Fruit fly (Drosophila melanogaster) whole organism, embryonic: ENCODE data around the gene Nrx-IV.

ENCODE experiments used
- Aef1 ChIP-seq: fragments of 200-800 bp; sonication (Bioruptor generic); IDR thresholded peaks from 3 replicates; pipeline ENCODE4 v1.3.6; 2022; ENCODE audit warnings: missing biosample characterization, missing genetic modification characterization
- Asciz ChIP-seq: fragments of 200-800 bp; sonication (Bioruptor generic); optimal IDR thresholded peaks from 2 replicates; lab custom pipeline; 2017; ENCODE audit warnings: missing biosample characterization, mild to moderate bottlenecking, missing genetic modification characterization, missing genetic modification reagents
- BEAF-32 ChIP-seq: fragments of 200-800 bp; sonication (Bioruptor generic); optimal IDR thresholded peaks from 3 replicates; lab custom pipeline; 2017; ENCODE audit warnings: missing biosample characterization, missing genetic modification characterization, mild to moderate bottlenecking, moderate library complexity, missing genetic modification reagents
- CG1024 ChIP-seq: fragments of 200-800 bp; sonication (Bioruptor generic); IDR thresholded peaks from 2 replicates; pipeline ENCODE4 v1.3.6; 2022; ENCODE audit warnings: missing biosample characterization, missing genetic modification characterization
- CG10274 ChIP-seq: fragments of 200-800 bp; sonication (Bioruptor generic); optimal IDR thresholded peaks from 3 replicates; lab custom pipeline; 2017; ENCODE audit warnings: missing biosample characterization, mild to moderate bottlenecking, missing genetic modification characterization
- CG11398 ChIP-seq: fragments of 200-800 bp; sonication (Bioruptor generic); optimal IDR thresholded peaks from 2 replicates; lab custom pipeline; 2016; ENCODE audit warnings: missing biosample characterization, missing genetic modification characterization
- CG11695 ChIP-seq: fragments of 200-800 bp; sonication (Bioruptor generic); IDR thresholded peaks from 3 replicates; pipeline ENCODE4 v1.3.6; 2022; ENCODE audit warnings: missing biosample characterization, missing genetic modification characterization
- CG12299 ChIP-seq: fragments of 200-800 bp; sonication (Bioruptor generic); optimal IDR thresholded peaks from 2 replicates; lab custom pipeline; 2018; ENCODE audit warnings: missing biosample characterization, mild to moderate bottlenecking, missing genetic modification characterization
- CG13287 ChIP-seq: fragments of 200-800 bp; sonication (Bioruptor generic); IDR thresholded peaks from 2 replicates; pipeline ENCODE4 v1.3.6; 2022; ENCODE audit warnings: missing biosample characterization, missing genetic modification characterization; ENCODE audit not compliant: partially characterized antibody
- CG14965 ChIP-seq: fragments of 200-800 bp; sonication (Bioruptor generic); optimal IDR thresholded peaks from 2 replicates; lab custom pipeline; 2016; ENCODE audit warnings: missing biosample characterization, missing genetic modification characterization, borderline replicate concordance
- CG15269 ChIP-seq: fragments of 200-800 bp; sonication (Bioruptor generic); optimal IDR thresholded peaks from 2 replicates; lab custom pipeline; 2018; ENCODE audit warnings: missing biosample characterization, mild to moderate bottlenecking, missing genetic modification characterization, moderate library complexity
- CG1647 ChIP-seq: fragments of 200-800 bp; sonication (Bioruptor generic); optimal IDR thresholded peaks from 3 replicates; lab custom pipeline; 2016; ENCODE audit warnings: missing biosample characterization, missing genetic modification characterization
- CG16813 ChIP-seq: fragments of 200-800 bp; sonication (Bioruptor generic); IDR thresholded peaks from 3 replicates; pipeline ENCODE4 v1.3.6; 2022; ENCODE audit warnings: missing biosample characterization, missing genetic modification characterization; ENCODE audit not compliant: partially characterized antibody
- CG17829 ChIP-seq: fragments of 200-800 bp; optimal IDR thresholded peaks from 2 replicates; lab custom pipeline; 2019; ENCODE audit warnings: missing biosample characterization, mild to moderate bottlenecking, missing genetic modification characterization, moderate library complexity
- CG17912 ChIP-seq: fragments of 200-800 bp; sonication (Bioruptor generic); optimal IDR thresholded peaks from 2 replicates; lab custom pipeline; 2018; ENCODE audit warnings: missing biosample characterization, mild to moderate bottlenecking, missing genetic modification characterization
- CG4360 ChIP-seq: fragments of 200-800 bp; sonication (Bioruptor generic); IDR thresholded peaks from 2 replicates; pipeline ENCODE4 v1.3.6; 2022; ENCODE audit warnings: missing biosample characterization, missing genetic modification characterization
- CG6689 ChIP-seq: fragments of 200-800 bp; sonication (Bioruptor generic); IDR thresholded peaks from 2 replicates; pipeline ENCODE4 v1.3.6; 2022; ENCODE audit warnings: missing biosample characterization, missing genetic modification characterization
- CG6813 ChIP-seq: fragments of 200-800 bp; sonication (Bioruptor generic); optimal IDR thresholded peaks from 2 replicates; lab custom pipeline; 2017; ENCODE audit warnings: missing biosample characterization, missing genetic modification characterization, mild to moderate bottlenecking, moderate library complexity, missing genetic modification reagents
- CG7271 ChIP-seq: fragments of 200-800 bp; sonication (Bioruptor generic); optimal IDR thresholded peaks from 2 replicates; lab custom pipeline; 2018; ENCODE audit warnings: missing biosample characterization, mild to moderate bottlenecking, missing genetic modification characterization, moderate library complexity
- CG7556 ChIP-seq: fragments of 200-800 bp; sonication (Bioruptor generic); optimal IDR thresholded peaks from 2 replicates; lab custom pipeline; 2017; ENCODE audit warnings: missing biosample characterization, mild to moderate bottlenecking, missing genetic modification characterization
- CG7928 ChIP-seq: fragments of 200-800 bp; sonication (Bioruptor generic); optimal IDR thresholded peaks from 2 replicates; lab custom pipeline; 2017; ENCODE audit warnings: missing biosample characterization, mild to moderate bottlenecking, missing genetic modification characterization
- CG8281 ChIP-seq: fragments of 200-800 bp; sonication (Bioruptor generic); optimal IDR thresholded peaks from 2 replicates; lab custom pipeline; 2018; ENCODE audit warnings: missing biosample characterization, mild to moderate bottlenecking, missing genetic modification characterization, moderate library complexity
- D ChIP-seq, 2 experiments: fragments of 200-800 bp in 1 of 2; fragments of >200 bp in 1 of 2; sonication (Bioruptor generic) in 1 of 2; optimal IDR thresholded peaks; 2 replicates in 1 of 2; 3 replicates in 1 of 2; lab custom pipeline; 2017; ENCODE audit warnings: mild to moderate bottlenecking in 1 of 2, missing biosample characterization in 1 of 2, missing genetic modification characterization in 1 of 2, missing genetic modification reagents in 1 of 2
- Dek ChIP-seq: fragments of 200-800 bp; sonication (Bioruptor generic); optimal IDR thresholded peaks from 3 replicates; lab custom pipeline; 2019; ENCODE audit warnings: missing biosample characterization, mild to moderate bottlenecking, missing genetic modification characterization, moderate library complexity
- Doc2 ChIP-seq: fragments of 200-800 bp; sonication (Bioruptor generic); IDR thresholded peaks from 2 replicates; pipeline ENCODE4 v1.3.6; 2022; ENCODE audit warnings: missing biosample characterization, missing genetic modification characterization
- HmgZ ChIP-seq: fragments of 200-800 bp; sonication (Bioruptor generic); optimal IDR thresholded peaks from 2 replicates; lab custom pipeline; 2018; ENCODE audit warnings: missing biosample characterization, mild to moderate bottlenecking, missing genetic modification characterization
- Hmr ChIP-seq: fragments of 200-800 bp; sonication (Bioruptor generic); optimal IDR thresholded peaks from 3 replicates; lab custom pipeline; 2017; ENCODE audit warnings: mild to moderate bottlenecking, missing biosample characterization, missing genetic modification reagents, missing genetic modification characterization
- Lhr ChIP-seq: fragments of 200-800 bp; sonication (Bioruptor generic); optimal IDR thresholded peaks from 3 replicates; lab custom pipeline; 2017; ENCODE audit warnings: mild to moderate bottlenecking, missing biosample characterization, missing genetic modification reagents, missing genetic modification characterization
- MBD-R2 ChIP-seq: fragments of 200-800 bp; sonication (Bioruptor generic); IDR thresholded peaks from 2 replicates; pipeline ENCODE4 v1.3.6; 2022; ENCODE audit warnings: missing biosample characterization, missing genetic modification characterization
- Mad ChIP-seq: fragments of 200-800 bp; sonication (Bioruptor generic); optimal IDR thresholded peaks from 2 replicates; lab custom pipeline; 2016; ENCODE audit warnings: missing biosample characterization, missing genetic modification characterization
- NK7.1 ChIP-seq: fragments of 200-800 bp; sonication (Bioruptor generic); optimal IDR thresholded peaks from 3 replicates; lab custom pipeline; 2016; ENCODE audit warnings: missing biosample characterization, missing genetic modification characterization
- Nf-YA ChIP-seq: fragments of 200-800 bp; sonication (Bioruptor generic); IDR thresholded peaks from 2 replicates; pipeline ENCODE4 v1.3.6; 2022; ENCODE audit warnings: missing biosample characterization, missing genetic modification characterization
- Rx ChIP-seq: fragments of 200-800 bp; sonication (Bioruptor generic); IDR thresholded peaks from 2 replicates; pipeline ENCODE4 v1.3.6; 2022; ENCODE audit warnings: missing biosample characterization, missing genetic modification characterization
- Scr ChIP-seq: fragments of 200-800 bp; sonication (Bioruptor generic); IDR thresholded peaks from 2 replicates; pipeline ENCODE4 v1.3.6; 2022; ENCODE audit warnings: missing biosample characterization, missing genetic modification characterization; ENCODE audit not compliant: partially characterized antibody
- Six4 ChIP-seq: fragments of 200-800 bp; sonication (Bioruptor generic); optimal IDR thresholded peaks from 2 replicates; lab custom pipeline; 2016; ENCODE audit warnings: missing biosample characterization, missing genetic modification characterization
- Usf ChIP-seq: fragments of 200-800 bp; sonication (Bioruptor generic); optimal IDR thresholded peaks from 2 replicates; lab custom pipeline; 2017; ENCODE audit warnings: missing genotype, missing biosample characterization, missing genetic modification characterization
- amos ChIP-seq: fragments of 200-800 bp; sonication (Bioruptor generic); IDR thresholded peaks from 2 replicates; pipeline ENCODE4 v1.3.6; 2022; ENCODE audit warnings: missing biosample characterization, missing genetic modification characterization; ENCODE audit not compliant: partially characterized antibody
- bbx ChIP-seq: fragments of 200-800 bp; sonication (Bioruptor generic); IDR thresholded peaks from 2 replicates; pipeline ENCODE4 v1.3.6; 2022; ENCODE audit warnings: missing biosample characterization, missing genetic modification characterization; ENCODE audit not compliant: partially characterized antibody
- crc ChIP-seq: fragments of 200-800 bp; sonication (Bioruptor generic); optimal IDR thresholded peaks from 2 replicates; lab custom pipeline; 2016; ENCODE audit warnings: missing biosample characterization, missing genetic modification characterization
- disco-r ChIP-seq: fragments of 200-800 bp; sonication (Bioruptor generic); optimal IDR thresholded peaks from 2 replicates; lab custom pipeline; 2016; ENCODE audit warnings: missing biosample characterization, missing genetic modification characterization
- dmrt99B ChIP-seq: fragments of 200-800 bp; sonication (Bioruptor generic); optimal IDR thresholded peaks from 2 replicates; lab custom pipeline; 2018; ENCODE audit warnings: missing biosample characterization, mild to moderate bottlenecking, missing genetic modification characterization, moderate library complexity
- ftz-f1 ChIP-seq: fragments of 200-800 bp; sonication (Bioruptor generic); optimal IDR thresholded peaks from 2 replicates; lab custom pipeline; 2016; ENCODE audit warnings: missing biosample characterization, missing genetic modification characterization
- grn ChIP-seq: fragments of 200-800 bp; sonication (Bioruptor generic); optimal IDR thresholded peaks from 3 replicates; lab custom pipeline; 2017; ENCODE audit warnings: missing biosample characterization, missing genetic modification characterization
- phol ChIP-seq: fragments of 200-800 bp; sonication (Bioruptor generic); optimal IDR thresholded peaks from 3 replicates; lab custom pipeline; 2018; ENCODE audit warnings: missing biosample characterization, mild to moderate bottlenecking, missing genetic modification characterization, moderate library complexity
- pros ChIP-seq: fragments of 200-800 bp; sonication (Bioruptor generic); optimal IDR thresholded peaks from 3 replicates; lab custom pipeline; 2019; ENCODE audit warnings: missing biosample characterization, mild to moderate bottlenecking, missing genetic modification characterization, moderate library complexity
- sens ChIP-seq: fragments of 200-800 bp; sonication (Bioruptor generic); peaks from one replicate; lab custom pipeline; 2016; ENCODE audit warnings: missing biosample characterization, missing genetic modification characterization
- tll ChIP-seq, 2 experiments: fragments of 200-800 bp in 1 of 2; fragments of >200 bp in 1 of 2; sonication (Bioruptor generic) in 1 of 2; optimal IDR thresholded peaks; 2 replicates each; lab custom pipeline; 2017 to 2019; ENCODE audit warnings: missing biosample characterization in 2 of 2, missing genetic modification characterization in 2 of 2, mild to moderate bottlenecking in 1 of 2, moderate library complexity in 1 of 2
- twi ChIP-seq: fragments of 200-800 bp; optimal IDR thresholded peaks from 2 replicates; lab custom pipeline; 2019; ENCODE audit warnings: missing biosample characterization, mild to moderate bottlenecking, missing genetic modification characterization, moderate library complexity
- wor ChIP-seq: fragments of 200-800 bp; sonication (Bioruptor generic); IDR thresholded peaks from 2 replicates; pipeline ENCODE4 v1.3.6; 2022; ENCODE audit warnings: missing biosample characterization, missing genetic modification characterization

Nrx-IV gene

DNA sequence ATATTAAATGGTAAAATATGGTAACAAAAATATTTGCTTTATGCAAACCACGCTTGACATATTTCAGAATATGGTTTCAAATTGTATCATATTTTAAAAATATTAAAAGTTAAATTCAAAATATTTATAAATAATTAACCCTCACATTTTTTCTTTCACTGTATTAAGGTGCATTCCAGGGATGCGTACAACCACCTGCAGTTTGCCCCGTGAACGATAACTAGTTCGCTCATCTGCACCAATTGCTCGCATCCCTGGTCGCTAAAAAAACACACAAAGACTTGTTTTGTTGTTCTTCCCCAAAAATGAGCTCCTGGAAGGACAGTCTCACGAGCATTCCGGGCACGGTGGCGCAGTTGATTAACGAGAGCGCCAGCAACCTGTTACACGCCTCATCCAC lies 14.4 kb upstream of the Nrx-IV start, which contains the start of gene DEF8 (continued):
- TF ChIP-seq Doc2 (GFP tag; lab: Robert Waterston, UW), result no peak
- peak; percentile 61 for TF ChIP-seq CG8281 (tag; lab: Kevin White, UChicago)
- TF ChIP-seq CG17829, result peak; percentile 89
- no peak for TF ChIP-seq CG14965 (GFP tag; lab: Kevin White, UChicago)
- peak; percentile 64 for TF ChIP-seq Mad (GFP tag; lab: Kevin White, UChicago)
- TF ChIP-seq CG13287 (GFP tag; lab: Robert Waterston, UW), result peak; percentile 38; the same call in 1 of the 2 replicates
- peak; percentile 73 for TF ChIP-seq CG6813 (GFP tag; lab: Kevin White, UChicago)
- TF ChIP-seq NK7.1 (GFP tag; lab: Kevin White, UChicago), result no peak
- TF ChIP-seq phol (tag; lab: Kevin White, UChicago), result peak; percentile 91
- TF ChIP-seq CG7556 (GFP tag; lab: Kevin White, UChicago), result peak; percentile 80
- peak; percentile 83 for TF ChIP-seq dmrt99B
- peak; percentile 78 for TF ChIP-seq Asciz (GFP tag; lab: Kevin White, UChicago)
- TF ChIP-seq BEAF-32, result peak; percentile 39
- no peak for TF ChIP-seq crc (GFP tag; lab: Kevin White, UChicago)
- TF ChIP-seq pros (GFP tag; lab: Kevin White, UChicago), result no peak
- TF ChIP-seq Hmr (GFP tag; lab: Kevin White, UChicago), result no peak
- peak; percentile 88 for TF ChIP-seq CG11695
- TF ChIP-seq Usf (GFP tag; lab: Kevin White, UChicago), result peak; percentile 49
- TF ChIP-seq D (optimal IDR thresholded peaks at IDR 0.05; lab: Kevin White, UChicago), result no peak
- peak; percentile 75 for TF ChIP-seq D (GFP tag; optimal IDR thresholded peaks at IDR 0.05; lab: Kevin White, UChicago)
- peak; percentile 81 for TF ChIP-seq HmgZ (tag; lab: Kevin White, UChicago)
- peak; percentile 92 for TF ChIP-seq CG15269
- TF ChIP-seq Scr (GFP tag; lab: Robert Waterston, UW), result peak; percentile 42
- peak; percentile 97 for TF ChIP-seq CG7928 (GFP tag; lab: Kevin White, UChicago)
- TF ChIP-seq disco-r (GFP tag; lab: Kevin White, UChicago), result no peak
- peak; percentile 86 for TF ChIP-seq CG6689 (GFP tag; lab: Robert Waterston, UW)
- peak; percentile 77 for TF ChIP-seq Aef1 (GFP tag; lab: Robert Waterston, UW)
- peak; percentile 41; the same call in 1 of the 3 replicates for TF ChIP-seq CG16813 (GFP tag; lab: Robert Waterston, UW)
- peak; percentile 94 for TF ChIP-seq ftz-f1
- peak; percentile 64 for TF ChIP-seq Lhr (GFP tag; lab: Kevin White, UChicago)
- peak; percentile 74; the same call in 1 of the 2 replicates for TF ChIP-seq CG1024
- TF ChIP-seq MBD-R2, result peak; percentile 93
- TF ChIP-seq Rx, result peak; percentile 45
- 0 out of 2 replicates have a peak, but pooled peaks have one; percentile 26 for TF ChIP-seq bbx (GFP tag; lab: Robert Waterston, UW)
- peak; percentile 45 for TF ChIP-seq CG1647
- TF ChIP-seq CG12299, result peak; percentile 78
- TF ChIP-seq Six4 (GFP tag; lab: Kevin White, UChicago), result peak; percentile 51
- peak; percentile 83 for TF ChIP-seq Nf-YA (GFP tag; lab: Robert Waterston, UW)
- TF ChIP-seq CG17912, result peak; percentile 70
- TF ChIP-seq CG10274, result no peak
- TF ChIP-seq CG11398 (GFP tag; lab: Kevin White, UChicago), result no peak
- TF ChIP-seq tll (GFP tag; optimal IDR thresholded peaks at IDR 0.05; lab: Kevin White, UChicago), result no peak
- TF ChIP-seq CG7271, result peak; percentile 83
- TF ChIP-seq Dek, result peak; percentile 86
- TF ChIP-seq sens (GFP tag; lab: Kevin White, UChicago), result peak; percentile 85
- peak; percentile 77 for TF ChIP-seq wor (GFP tag; lab: Robert Waterston, UW)
- TF ChIP-seq grn (GFP tag; lab: Kevin White, UChicago), result no peak
- peak; percentile 48 for TF ChIP-seq amos (GFP tag; lab: Robert Waterston, UW)
- peak; percentile 30 for TF ChIP-seq CG4360
- peak; percentile 81 for TF ChIP-seq twi (tag; lab: Kevin White, UChicago)
